Fruit fly (Drosophila melanogaster) whole organism, embryonic: Measurements from ENCODE around the gene CG3339.

Source experiments
- CG10431 ChIP-seq: fragments of 200-800 bp; sonication (Bioruptor generic); optimal IDR thresholded peaks from 3 replicates; lab custom pipeline; 2018; ENCODE audit warnings: missing biosample characterization, mild to moderate bottlenecking, missing genetic modification characterization
- CG12104 ChIP-seq: fragments of 200-800 bp; sonication (Bioruptor generic); optimal IDR thresholded peaks from 3 replicates; lab custom pipeline; 2016; ENCODE audit warnings: missing biosample characterization, missing genetic modification characterization
- CG12155 ChIP-seq: fragments of 200-800 bp; sonication (Bioruptor generic); optimal IDR thresholded peaks from 3 replicates; lab custom pipeline; 2016; ENCODE audit warnings: missing biosample characterization, missing genetic modification characterization
- CG1233 ChIP-seq: fragments of 200-800 bp; sonication (Bioruptor generic); optimal IDR thresholded peaks from 4 replicates; lab custom pipeline; 2018; ENCODE audit warnings: missing biosample characterization, mild to moderate bottlenecking, missing genetic modification characterization
- CG17802 ChIP-seq: fragments of 200-800 bp; sonication (Bioruptor generic); optimal IDR thresholded peaks from 2 replicates; lab custom pipeline; 2018; ENCODE audit warnings: missing biosample characterization, mild to moderate bottlenecking, missing genetic modification characterization, moderate library complexity
- CG18764 ChIP-seq: fragments of 200-800 bp; sonication (Bioruptor generic); optimal IDR thresholded peaks from 3 replicates; lab custom pipeline; 2016; ENCODE audit warnings: missing biosample characterization, missing genetic modification characterization
- CG2199 ChIP-seq: fragments of 200-800 bp; sonication (Bioruptor generic); IDR thresholded peaks from 3 replicates; pipeline ENCODE4 v1.3.6; 2022; ENCODE audit warnings: missing biosample characterization, missing genetic modification characterization
- CG2889 ChIP-seq: fragments of 200-800 bp; sonication (Bioruptor generic); IDR thresholded peaks from 3 replicates; pipeline ENCODE4 v1.3.6; 2022; ENCODE audit warnings: missing biosample characterization, missing genetic modification characterization
- CG31388 ChIP-seq: fragments of 200-800 bp; sonication (Bioruptor generic); optimal IDR thresholded peaks from 2 replicates; lab custom pipeline; 2016; ENCODE audit warnings: missing biosample characterization, missing genetic modification characterization
- CG4360 ChIP-seq: fragments of 200-800 bp; sonication (Bioruptor generic); IDR thresholded peaks from 2 replicates; pipeline ENCODE4 v1.3.6; 2022; ENCODE audit warnings: missing biosample characterization, missing genetic modification characterization
- CG4424 ChIP-seq: fragments of 200-800 bp; sonication (Bioruptor generic); optimal IDR thresholded peaks from 3 replicates; lab custom pipeline; 2016; ENCODE audit warnings: missing biosample characterization, missing genetic modification characterization
- CG4854 ChIP-seq: fragments of 200-800 bp; sonication (Bioruptor generic); optimal IDR thresholded peaks from 2 replicates; lab custom pipeline; 2016; ENCODE audit warnings: missing biosample characterization, missing genetic modification characterization, inconsistent platforms
- CG7963 ChIP-seq: fragments of 200-800 bp; sonication (Bioruptor generic); IDR thresholded peaks from 3 replicates; pipeline ENCODE4 v1.3.6; 2022; ENCODE audit warnings: missing biosample characterization, missing genetic modification characterization; ENCODE audit not compliant: partially characterized antibody
- CG9437 ChIP-seq: fragments of 200-800 bp; sonication (Bioruptor generic); optimal IDR thresholded peaks from 2 replicates; lab custom pipeline; 2018; ENCODE audit warnings: missing biosample characterization, mild to moderate bottlenecking, missing genetic modification characterization
- CG9797 ChIP-seq: fragments of 200-800 bp; sonication (Bioruptor generic); optimal IDR thresholded peaks from 3 replicates; lab custom pipeline; 2018; ENCODE audit warnings: missing biosample characterization, mild to moderate bottlenecking, missing genetic modification characterization
- CG9932 ChIP-seq: fragments of 200-800 bp; sonication (Bioruptor generic); IDR thresholded peaks from 2 replicates; pipeline ENCODE4 v1.3.6; 2022; ENCODE audit warnings: missing biosample characterization, missing genetic modification characterization
- D19B ChIP-seq: fragments of 200-800 bp; sonication (Bioruptor generic); optimal IDR thresholded peaks from 2 replicates; lab custom pipeline; 2017; ENCODE audit warnings: missing biosample characterization, mild to moderate bottlenecking, missing genetic modification characterization
- Dad ChIP-seq: fragments of 200-800 bp; sonication (Bioruptor generic); optimal IDR thresholded peaks from 3 replicates; lab custom pipeline; 2016; ENCODE audit warnings: missing biosample characterization, missing genetic modification characterization
- Dp ChIP-seq: fragments of 200-800 bp; sonication (Bioruptor generic); optimal IDR thresholded peaks from 2 replicates; lab custom pipeline; 2018; ENCODE audit warnings: missing biosample characterization, mild to moderate bottlenecking, missing genetic modification characterization, moderate library complexity
- Drgx ChIP-seq: fragments of 200-800 bp; sonication (Bioruptor generic); IDR thresholded peaks from 2 replicates; pipeline ENCODE4 v1.3.6; 2022; ENCODE audit warnings: missing biosample characterization, missing genetic modification characterization
- ERR ChIP-seq: fragments of 200-800 bp; sonication (Bioruptor generic); optimal IDR thresholded peaks from 2 replicates; lab custom pipeline; 2016; ENCODE audit warnings: missing biosample characterization, missing genetic modification characterization
- Kr ChIP-seq: fragments of 200-800 bp; sonication (Bioruptor generic); optimal IDR thresholded peaks from 2 replicates; lab custom pipeline; 2017; ENCODE audit warnings: missing biosample characterization, mild to moderate bottlenecking, missing genetic modification characterization
- MESR4 ChIP-seq: fragments of 200-800 bp; sonication (Bioruptor generic); optimal IDR thresholded peaks from 2 replicates; lab custom pipeline; 2018; ENCODE audit warnings: missing biosample characterization, mild to moderate bottlenecking, missing genetic modification characterization, moderate library complexity
- MTF-1 ChIP-seq: fragments of 200-800 bp; sonication (Bioruptor generic); optimal IDR thresholded peaks from 2 replicates; lab custom pipeline; 2018; ENCODE audit warnings: missing biosample characterization, mild to moderate bottlenecking, missing genetic modification characterization, borderline replicate concordance
- Sry-β ChIP-seq: fragments of 200-800 bp; sonication (Bioruptor generic); optimal IDR thresholded peaks from 2 replicates; lab custom pipeline; 2018; ENCODE audit warnings: missing biosample characterization, mild to moderate bottlenecking, missing genetic modification characterization, moderate library complexity
- Ssrp ChIP-seq: fragments of 200-800 bp; sonication (Bioruptor generic); optimal IDR thresholded peaks from 2 replicates; lab custom pipeline; 2018; ENCODE audit warnings: missing biosample characterization, mild to moderate bottlenecking, missing genetic modification characterization, moderate library complexity
- Trl ChIP-seq, 3 experiments: fragments of >200 bp in 2 of 3; fragments of 200-800 bp in 1 of 3; sonication (Bioruptor generic) in 1 of 3; optimal IDR thresholded peaks; 2 replicates in 1 of 3; 3 replicates in 2 of 3; lab custom pipeline; 2016 to 2017; ENCODE audit warnings: missing biosample characterization in 1 of 3, missing genetic modification characterization in 1 of 3
- ash1 ChIP-seq: fragments of 200-800 bp; sonication (Bioruptor generic); optimal IDR thresholded peaks from 2 replicates; lab custom pipeline; 2018; ENCODE audit warnings: missing biosample characterization, mild to moderate bottlenecking, missing genetic modification characterization
- caup ChIP-seq: fragments of 200-800 bp; sonication (Bioruptor generic); optimal IDR thresholded peaks from 3 replicates; lab custom pipeline; 2017; ENCODE audit warnings: missing biosample characterization, mild to moderate bottlenecking, missing genetic modification characterization, moderate library complexity; ENCODE audit not compliant: severe bottlenecking
- crc ChIP-seq: fragments of 200-800 bp; sonication (Bioruptor generic); optimal IDR thresholded peaks from 2 replicates; lab custom pipeline; 2016; ENCODE audit warnings: missing biosample characterization, missing genetic modification characterization
- fd64A ChIP-seq: fragments of 200-800 bp; sonication (Bioruptor generic); optimal IDR thresholded peaks from 3 replicates; lab custom pipeline; 2018; ENCODE audit warnings: missing biosample characterization, mild to moderate bottlenecking, missing genetic modification characterization
- ftz-f1 ChIP-seq: fragments of 200-800 bp; sonication (Bioruptor generic); optimal IDR thresholded peaks from 2 replicates; lab custom pipeline; 2016; ENCODE audit warnings: missing biosample characterization, missing genetic modification characterization
- gcm ChIP-seq: fragments of 200-800 bp; sonication (Bioruptor generic); optimal IDR thresholded peaks from 2 replicates; lab custom pipeline; 2019; ENCODE audit warnings: missing biosample characterization, mild to moderate bottlenecking, missing genetic modification characterization, moderate library complexity
- gcm2 ChIP-seq: fragments of 200-800 bp; sonication (Bioruptor generic); optimal IDR thresholded peaks from 2 replicates; lab custom pipeline; 2016; ENCODE audit warnings: missing biosample characterization, missing genetic modification characterization
- gfzf ChIP-seq: fragments of 200-800 bp; sonication (Bioruptor generic); optimal IDR thresholded peaks from 2 replicates; lab custom pipeline; 2016; ENCODE audit warnings: missing biosample characterization, mild to moderate bottlenecking, missing genetic modification characterization, moderate library complexity
- kah ChIP-seq: fragments of 200-800 bp; sonication (Bioruptor generic); optimal IDR thresholded peaks from 2 replicates; lab custom pipeline; 2018; ENCODE audit warnings: missing biosample characterization, mild to moderate bottlenecking, missing genetic modification characterization
- nerfin-1 ChIP-seq: fragments of 200-800 bp; sonication (Bioruptor generic); optimal IDR thresholded peaks from 3 replicates; lab custom pipeline; 2019; ENCODE audit warnings: missing biosample characterization, mild to moderate bottlenecking, missing genetic modification characterization, moderate library complexity
- nmo ChIP-seq: fragments of 200-800 bp; sonication (Bioruptor generic); optimal IDR thresholded peaks from 2 replicates; lab custom pipeline; 2018; ENCODE audit warnings: missing biosample characterization, mild to moderate bottlenecking, missing genetic modification characterization, moderate library complexity
- run ChIP-seq: fragments of 200-800 bp; sonication (Bioruptor generic); optimal IDR thresholded peaks from 3 replicates; lab custom pipeline; 2018; ENCODE audit warnings: missing biosample characterization, mild to moderate bottlenecking, missing genetic modification characterization
- sc ChIP-seq, 3 experiments: fragments of >200 bp in 2 of 3; fragments of 200-800 bp in 1 of 3; sonication (Bioruptor generic) in 1 of 3; optimal IDR thresholded peaks; 2 replicates in 2 of 3; 3 replicates in 1 of 3; lab custom pipeline; 2017; ENCODE audit warnings: mild to moderate bottlenecking in 1 of 3, missing biosample characterization in 1 of 3, missing genetic modification characterization in 1 of 3, missing genetic modification reagents in 1 of 3
- seq ChIP-seq: fragments of 200-800 bp; sonication (Bioruptor generic); IDR thresholded peaks from 2 replicates; pipeline ENCODE4 v1.3.6; 2022; ENCODE audit warnings: missing biosample characterization, missing genetic modification characterization
- so ChIP-seq: fragments of 200-800 bp; sonication (Bioruptor generic); IDR thresholded peaks from 3 replicates; pipeline ENCODE4 v1.3.6; 2022; ENCODE audit warnings: missing biosample characterization, missing genetic modification characterization
- sob ChIP-seq: fragments of 200-800 bp; sonication (Bioruptor generic); IDR thresholded peaks from 2 replicates; pipeline ENCODE4 v1.3.6; 2022; ENCODE audit warnings: missing biosample characterization, missing genetic modification characterization
- tgo ChIP-seq: fragments of 200-800 bp; sonication (Bioruptor generic); IDR thresholded peaks from 3 replicates; pipeline ENCODE4 v1.3.6; 2022; ENCODE audit warnings: missing biosample characterization, missing genetic modification characterization
- toy ChIP-seq: fragments of 200-800 bp; sonication (Bioruptor generic); IDR thresholded peaks from 2 replicates; pipeline ENCODE4 v1.3.6; 2022; ENCODE audit warnings: missing biosample characterization, missing genetic modification characterization
- tup ChIP-seq: fragments of 200-800 bp; sonication (Bioruptor generic); optimal IDR thresholded peaks from 2 replicates; lab custom pipeline; 2016; ENCODE audit warnings: missing biosample characterization, mild to moderate bottlenecking, missing genetic modification characterization, moderate library complexity
- wek ChIP-seq: fragments of 200-800 bp; sonication (Bioruptor generic); optimal IDR thresholded peaks from 3 replicates; lab custom pipeline; 2018; ENCODE audit warnings: missing biosample characterization, mild to moderate bottlenecking, missing genetic modification characterization, moderate library complexity
- zen2 ChIP-seq: fragments of 200-800 bp; sonication (Bioruptor generic); IDR thresholded peaks from 3 replicates; pipeline ENCODE4 v1.3.6; 2022; ENCODE audit warnings: missing biosample characterization, missing genetic modification characterization; ENCODE audit not compliant: partially characterized antibody

Gene CG3339

DNA sequence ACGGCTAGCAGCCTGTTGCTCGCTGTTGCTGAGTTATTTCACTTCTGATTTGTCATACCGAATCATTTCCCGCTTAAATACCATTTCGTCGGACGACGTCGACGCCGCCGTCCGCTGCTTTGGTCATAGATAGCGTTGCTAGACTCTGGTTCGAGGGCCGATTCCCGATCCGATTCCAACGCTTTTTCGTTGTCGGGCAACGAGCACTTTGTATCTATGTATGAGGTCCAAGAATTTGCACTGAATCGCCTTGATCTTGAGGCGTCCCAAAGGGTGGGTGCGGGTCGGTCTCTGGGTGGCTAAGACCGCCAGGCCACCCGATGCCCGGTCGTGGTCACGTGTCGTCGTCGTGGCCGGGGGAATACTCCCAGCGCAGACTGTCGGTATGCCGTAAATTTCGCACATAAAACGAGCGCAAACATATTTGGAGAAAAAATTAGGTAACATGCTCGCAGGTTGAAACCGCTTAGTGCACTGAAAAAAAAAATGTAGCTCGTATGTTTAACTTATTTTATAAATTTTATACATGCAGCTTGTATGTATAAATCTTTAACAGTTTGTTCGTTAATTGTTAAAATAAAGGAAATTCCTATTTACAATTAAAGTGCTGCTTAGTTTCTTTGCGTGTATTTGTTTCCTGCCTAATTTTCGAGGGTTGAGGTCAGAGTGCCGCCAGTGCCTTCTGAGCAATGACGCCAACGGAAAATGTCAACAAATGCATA is 29.8 kb downstream of the CG3339 start, which contains the start of gene CG3348 (continued):
- TF ChIP-seq gfzf (GFP tag; lab: Kevin White, UChicago): no peak
- TF ChIP-seq MTF-1 (GFP tag; lab: Kevin White, UChicago): no peak
- peak; percentile 13 for TF ChIP-seq ftz-f1
- no peak for TF ChIP-seq wek (GFP tag; lab: Kevin White, UChicago)
- TF ChIP-seq CG4854 (GFP tag; lab: Kevin White, UChicago): no peak
- TF ChIP-seq CG1233: peak; percentile 77
- TF ChIP-seq toy: peak; percentile 62
- peak; percentile 4 for TF ChIP-seq CG18764 (GFP tag; lab: Kevin White, UChicago)
- peak; percentile 83 for TF ChIP-seq CG9932
- TF ChIP-seq zen2 (GFP tag; lab: Robert Waterston, UW): no peak
- TF ChIP-seq Kr: no peak
- no peak for TF ChIP-seq CG2199 (GFP tag; lab: Robert Waterston, UW)
- peak; percentile 20 for TF ChIP-seq tup (GFP tag; lab: Kevin White, UChicago)
- peak; percentile 73 for TF ChIP-seq CG12155 (GFP tag; lab: Kevin White, UChicago)
- TF ChIP-seq Trl (optimal IDR thresholded peaks at IDR 0.05; lab: Kevin White, UChicago): no peak
- TF ChIP-seq Trl (GFP tag; optimal IDR thresholded peaks at IDR 0.05; lab: Kevin White, UChicago): peak; percentile 20
- TF ChIP-seq Dp (GFP tag; lab: Kevin White, UChicago): no peak
- peak; percentile 49 for TF ChIP-seq crc (GFP tag; lab: Kevin White, UChicago)
- TF ChIP-seq gcm (GFP tag; lab: Kevin White, UChicago): peak; percentile 48
- peak; percentile 54; the same call in 1 of the 3 replicates for TF ChIP-seq CG2889 (GFP tag; lab: Robert Waterston, UW)
- 0 out of 3 replicates have a peak, but pooled peaks have one; percentile 43 for TF ChIP-seq so (GFP tag; lab: Robert Waterston, UW)
- TF ChIP-seq sob (GFP tag; lab: Robert Waterston, UW): peak; percentile 79
- no peak for TF ChIP-seq Sry-β (GFP tag; lab: Kevin White, UChicago)
- TF ChIP-seq caup (GFP tag; lab: Kevin White, UChicago): peak; percentile 86
- TF ChIP-seq gcm2 (GFP tag; lab: Kevin White, UChicago): no peak
- peak; percentile 75 for TF ChIP-seq tgo
- no peak for TF ChIP-seq sc (optimal IDR thresholded peaks at IDR 0.05; lab: Kevin White, UChicago)
- peak; percentile 26 for TF ChIP-seq sc (GFP tag; optimal IDR thresholded peaks at IDR 0.05; lab: Kevin White, UChicago)
- peak; percentile 57 for TF ChIP-seq nerfin-1 (tag; lab: Kevin White, UChicago)
- no peak for TF ChIP-seq Dad (GFP tag; lab: Kevin White, UChicago)
- TF ChIP-seq seq: peak; percentile 68
- TF ChIP-seq CG7963 (GFP tag; lab: Robert Waterston, UW): no peak
- peak; percentile 14 for TF ChIP-seq kah (GFP tag; lab: Kevin White, UChicago)
- TF ChIP-seq CG31388: no peak
- TF ChIP-seq CG4360: no peak
- TF ChIP-seq ash1: no peak
- peak; percentile 2 for TF ChIP-seq CG17802 (tag; lab: Kevin White, UChicago)
- peak; percentile 37 for TF ChIP-seq Drgx (GFP tag; lab: Robert Waterston, UW)
- TF ChIP-seq CG4424 (GFP tag; lab: Kevin White, UChicago): peak; percentile 52
- peak; percentile 42 for TF ChIP-seq ERR (GFP tag; lab: Kevin White, UChicago)
- peak; percentile 83 for TF ChIP-seq D19B
- TF ChIP-seq MESR4 (GFP tag; lab: Kevin White, UChicago): no peak
- TF ChIP-seq CG9437 (GFP tag; lab: Kevin White, UChicago): peak; percentile 29
- TF ChIP-seq nmo (GFP tag; lab: Kevin White, UChicago): peak; percentile 73
- no peak for TF ChIP-seq fd64A (GFP tag; lab: Kevin White, UChicago)
- TF ChIP-seq run (tag; lab: Kevin White, UChicago): no peak
- peak; percentile 77 for TF ChIP-seq CG12104 (GFP tag; lab: Kevin White, UChicago)
- no peak for TF ChIP-seq CG10431
- peak; percentile 47 for TF ChIP-seq Ssrp (tag; lab: Kevin White, UChicago)
- TF ChIP-seq CG9797 (GFP tag; lab: Kevin White, UChicago): no peak
